Worm (Caenorhabditis elegans): ENCODE measurements around the gene cng-2.

DNA sequence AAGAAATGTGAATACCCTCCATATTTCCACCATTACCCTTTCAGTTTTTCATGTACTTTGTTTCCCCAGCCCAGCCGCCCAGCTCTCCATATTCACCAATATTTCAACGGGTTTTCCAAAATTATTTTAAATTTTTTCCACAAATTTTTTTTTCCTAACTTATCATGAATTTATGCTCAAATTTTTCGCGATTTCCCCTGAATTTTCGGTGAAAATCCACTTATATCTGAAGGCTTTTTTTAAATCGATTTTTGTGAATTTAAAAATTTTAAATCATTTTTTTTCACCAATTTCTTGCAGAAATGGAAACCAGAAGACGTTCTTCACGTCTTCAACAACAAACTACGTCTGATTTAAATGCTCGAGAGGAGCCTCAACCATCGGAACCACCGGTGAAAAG lies 44.2 kb upstream of the cng-2 start, which contains the start of gene xpc-1:
- TF ChIP-seq med-1 (GFP tag; optimal IDR thresholded peaks at IDR 0.05; ENCODE audit: insufficient read depth) = no peak
- no peak for TF ChIP-seq ztf-23 (GFP tag; IDR thresholded peaks at IDR 0.05)
- no peak for TF ChIP-seq klf-2 (GFP tag; conservative IDR thresholded peaks at IDR 0.05)
